Worm (Caenorhabditis elegans) whole organism, L4 larva: Measurements from ENCODE around the gene clc-21.

Source experiments
- F37D6.2 ChIP-seq: sonication (generic microtip); optimal IDR thresholded peaks from 2 replicates; lab custom pipeline; 2016; ENCODE audit warnings: mild to moderate bottlenecking, missing genetic modification characterization, missing compliant biosample characterization
- daf-12 ChIP-seq: fragments of 150-350 bp; optimal IDR thresholded peaks from 2 replicates; lab custom pipeline; 2014; ENCODE audit warnings: missing biosample characterization, missing genetic modification reagents, missing genetic modification characterization
- fkh-10 ChIP-seq: fragments of 150-350 bp; optimal IDR thresholded peaks from 2 replicates; lab custom pipeline; 2014; ENCODE audit warnings: missing biosample characterization, missing genetic modification reagents, missing genetic modification characterization
- nhr-77 ChIP-seq: fragments of 150-350 bp; optimal IDR thresholded peaks from 2 replicates; lab custom pipeline; 2014; ENCODE audit warnings: missing biosample characterization, missing genetic modification characterization
- pqm-1 ChIP-seq: sonication (generic microtip); optimal IDR thresholded peaks from 2 replicates; lab custom pipeline; 2017; ENCODE audit warnings: missing biosample characterization, missing genetic modification characterization
- spr-3 ChIP-seq: fragments of 200-800 bp; sonication (Bioruptor generic); optimal IDR thresholded peaks from 2 replicates; lab custom pipeline; 2018; ENCODE audit warnings: mild to moderate bottlenecking, missing genetic modification characterization, missing compliant biosample characterization
- unc-39 ChIP-seq: sonication (generic microtip); optimal IDR thresholded peaks from 2 replicates; lab custom pipeline; 2017; ENCODE audit warnings: missing biosample characterization, missing genetic modification characterization
- ztf-11 ChIP-seq: fragments of 150-350 bp; optimal IDR thresholded peaks from 2 replicates; lab custom pipeline; 2014; ENCODE audit warnings: missing biosample characterization, missing genetic modification characterization

ce11 chrV:17460061-17460460 lies 43.1 kb downstream of the clc-21 start, which contains the start of gene srz-48:
- TF ChIP-seq pqm-1 (tag; lab: Kevin White, UChicago) (no peak), F37D6.2 (tag; lab: Kevin White, UChicago) (no peak), nhr-77 (no peak), ztf-11 (tag; lab: Kevin White, UChicago) (no peak), spr-3 (GFP tag; lab: Kevin White, UChicago) (no peak), unc-39 (tag; lab: Kevin White, UChicago) (no peak), fkh-10 (GFP tag; lab: Kevin White, UChicago) (no peak), daf-12 (tag; lab: Kevin White, UChicago) (no peak)
